Worm (Caenorhabditis elegans) whole organism, L3 larva: ENCODE data around the gene ttbk-5.

Source experiments
- aly-2 ChIP-seq: fragments of 150-350 bp; optimal IDR thresholded peaks from 2 replicates; lab custom pipeline; 2014; ENCODE audit warnings: missing biosample characterization, missing genetic modification characterization
- ama-1 ChIP-seq: fragments of 150-350 bp; optimal IDR thresholded peaks from 2 replicates; lab custom pipeline; 2018
- elt-1 ChIP-seq: fragments of 150-350 bp; optimal IDR thresholded peaks from 2 replicates; lab custom pipeline; 2014; ENCODE audit warnings: missing biosample characterization, missing genetic modification characterization
- mdl-1 ChIP-seq: fragments of 150-350 bp; optimal IDR thresholded peaks from 2 replicates; lab custom pipeline; 2014; ENCODE audit warnings: missing biosample characterization, missing genetic modification characterization
- nhr-28 ChIP-seq: fragments of 150-350 bp; optimal IDR thresholded peaks from 2 replicates; lab custom pipeline; 2014; ENCODE audit warnings: missing biosample characterization, missing genetic modification characterization
- unc-62 ChIP-seq: fragments of 150-350 bp; sonication (generic microtip); optimal IDR thresholded peaks from 4 replicates; lab custom pipeline; 2014; ENCODE audit warnings: missing biosample characterization, missing genetic modification reagents, missing genetic modification characterization
- zag-1 ChIP-seq: fragments of 150-350 bp; optimal IDR thresholded peaks from 2 replicates; lab custom pipeline; 2014; ENCODE audit warnings: missing biosample characterization, missing genetic modification characterization

- TF ChIP-seq zag-1 (tag; lab: Kevin White, UChicago) (no peak), ama-1 (lab: Kevin White, UChicago) (no peak), nhr-28 (tag; lab: Kevin White, UChicago) (no peak), aly-2 (no peak), mdl-1 (tag; lab: Kevin White, UChicago) (no peak), unc-62 (no peak), elt-1 (tag; lab: Kevin White, UChicago) (no peak)
Measured at ce11 chrIV:10110417-10110816, 20.0 kb downstream of the ttbk-5 start, which contains the start of gene egl-38.
